Fruit fly (Drosophila melanogaster): ENCODE results near the gene RabX2.

Gene RabX2

DNA sequence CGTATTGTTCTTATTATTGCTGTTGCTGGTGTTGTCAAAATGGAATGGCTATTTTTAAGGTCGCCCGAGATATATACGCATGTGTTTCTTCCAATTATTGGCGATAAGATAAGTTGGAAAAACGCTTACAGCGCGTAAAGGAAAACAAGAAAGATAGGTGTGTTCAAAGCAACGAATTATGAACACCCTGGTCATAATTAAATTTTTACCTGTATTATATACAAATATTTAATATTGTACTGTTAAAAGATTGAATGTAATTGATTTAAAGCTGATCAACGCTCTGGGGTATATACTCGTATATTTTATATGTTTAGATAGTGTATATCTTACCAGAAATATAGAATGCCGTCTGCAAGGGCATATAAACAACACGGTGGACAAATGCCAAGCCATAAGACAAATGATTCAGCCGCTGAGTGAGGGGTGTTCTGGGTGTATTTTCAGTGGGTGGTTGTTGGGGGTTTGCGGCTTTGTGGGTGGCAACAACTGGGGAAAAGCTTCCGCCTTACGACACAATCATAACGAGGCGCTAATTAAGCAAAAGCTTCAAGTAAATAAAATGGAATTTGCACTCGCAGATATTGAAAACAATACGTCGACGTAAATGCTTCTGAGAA is 19.6 kb upstream of the RabX2 start (continued):
- TF ChIP-seq nerfin-2 (GFP tag; IDR thresholded peaks at IDR 0.05; ENCODE audit: partially characterized antibody): no peak
- TF ChIP-seq wek (GFP tag; optimal IDR thresholded peaks at IDR 0.05): no peak
- TF ChIP-seq CG15514 (GFP tag; optimal IDR thresholded peaks at IDR 0.05): no peak
- no peak for TF ChIP-seq H15 (GFP tag; IDR thresholded peaks at IDR 0.05)
- peak; percentile 49 for TF ChIP-seq lmd (GFP tag; IDR thresholded peaks at IDR 0.05)
- TF ChIP-seq CG10209 (GFP tag; optimal IDR thresholded peaks at IDR 0.05): peak; percentile 31
- no peak for TF ChIP-seq bbx (GFP tag; IDR thresholded peaks at IDR 0.05; ENCODE audit: partially characterized antibody)
- peak; percentile 43 for TF ChIP-seq CG2120 (GFP tag; optimal IDR thresholded peaks at IDR 0.05)
- TF ChIP-seq Fer1 (GFP tag; optimal IDR thresholded peaks at IDR 0.05): peak; percentile 43
- TF ChIP-seq D19A (tag; optimal IDR thresholded peaks at IDR 0.05): peak; percentile 93
- no peak for TF ChIP-seq CG8281 (tag; optimal IDR thresholded peaks at IDR 0.05)
- peak; percentile 32 for TF ChIP-seq CG7556 (GFP tag; optimal IDR thresholded peaks at IDR 0.05)
- TF ChIP-seq amos (GFP tag; IDR thresholded peaks at IDR 0.05; ENCODE audit: partially characterized antibody): no peak
- TF ChIP-seq CG4854 (GFP tag; optimal IDR thresholded peaks at IDR 0.05): no peak
- TF ChIP-seq Doc3 (GFP tag; IDR thresholded peaks at IDR 0.05; ENCODE audit: partially characterized antibody): no peak
- peak; percentile 30; the same call in 1 of the 2 replicates for TF ChIP-seq MBD-R2 (GFP tag; IDR thresholded peaks at IDR 0.05)
- TF ChIP-seq CG4328 (GFP tag; optimal IDR thresholded peaks at IDR 0.05): no peak
- TF ChIP-seq al (GFP tag; IDR thresholded peaks at IDR 0.05): peak; percentile 42; the same call in 1 of the 2 replicates
- no peak for TF ChIP-seq CG3065 (GFP tag; optimal IDR thresholded peaks at IDR 0.05)
- no peak for TF ChIP-seq chm (GFP tag; IDR thresholded peaks at IDR 0.05)
- peak; percentile 65; the same call in 2 of the 3 replicates for TF ChIP-seq dysf (GFP tag; IDR thresholded peaks at IDR 0.05)
- TF ChIP-seq Oli (tag; optimal IDR thresholded peaks at IDR 0.05): peak; percentile 28
- no peak for TF ChIP-seq CG1647 (GFP tag; optimal IDR thresholded peaks at IDR 0.05)
- TF ChIP-seq CG12769 (tag; optimal IDR thresholded peaks at IDR 0.05): peak; percentile 53
- peak; percentile 23 for TF ChIP-seq caup (GFP tag; optimal IDR thresholded peaks at IDR 0.05; ENCODE audit: severe bottlenecking)
- TF ChIP-seq grau (tag; optimal IDR thresholded peaks at IDR 0.05): peak; percentile 50
- no peak for TF ChIP-seq CG6654 (GFP tag; optimal IDR thresholded peaks at IDR 0.05)
- TF ChIP-seq CG8359 (GFP tag; optimal IDR thresholded peaks at IDR 0.05; ENCODE audit: borderline replicate concordance): no peak
- TF ChIP-seq nmo (GFP tag; optimal IDR thresholded peaks at IDR 0.05): peak; percentile 35
- TF ChIP-seq ind (GFP tag; optimal IDR thresholded peaks at IDR 0.05): no peak
- peak; percentile 20 for TF ChIP-seq Sox102F (GFP tag; optimal IDR thresholded peaks at IDR 0.05)
- TF ChIP-seq CG12236 (GFP tag; optimal IDR thresholded peaks at IDR 0.05): no peak
- TF ChIP-seq aop (GFP tag; IDR thresholded peaks at IDR 0.05): no peak
- peak; percentile 38 for TF ChIP-seq Hmr (GFP tag; optimal IDR thresholded peaks at IDR 0.05)
- TF ChIP-seq Sry-β (GFP tag; optimal IDR thresholded peaks at IDR 0.05): no peak
- TF ChIP-seq CG12942 (GFP tag; optimal IDR thresholded peaks at IDR 0.05): no peak
- peak; percentile 51 for TF ChIP-seq CG11504 (tag; optimal IDR thresholded peaks at IDR 0.05)
- TF ChIP-seq Nf-YB (GFP tag; optimal IDR thresholded peaks at IDR 0.05): no peak
- TF ChIP-seq CG6689 (GFP tag; IDR thresholded peaks at IDR 0.05): peak; percentile 55; the same call in 1 of the 2 replicates
- no peak for TF ChIP-seq corto (GFP tag; optimal IDR thresholded peaks at IDR 0.05)
- no peak for TF ChIP-seq CG14710 (tag; optimal IDR thresholded peaks at IDR 0.05)
- TF ChIP-seq stwl (tag; optimal IDR thresholded peaks at IDR 0.05): no peak
- no peak for TF ChIP-seq CG33213 (GFP tag; optimal IDR thresholded peaks at IDR 0.05)
- no peak for TF ChIP-seq CG17829 (tag; optimal IDR thresholded peaks at IDR 0.05)
- TF ChIP-seq CG2889 (GFP tag; IDR thresholded peaks at IDR 0.05): no peak
- TF ChIP-seq CG14667 (GFP tag; IDR thresholded peaks at IDR 0.05): no peak
- no peak for TF ChIP-seq Mes4 (GFP tag; optimal IDR thresholded peaks at IDR 0.05)
- TF ChIP-seq cg (GFP tag; optimal IDR thresholded peaks at IDR 0.05): no peak
- no peak for TF ChIP-seq chinmo (GFP tag; IDR thresholded peaks at IDR 0.05; ENCODE audit: partially characterized antibody)
